Fruit fly (Drosophila melanogaster): ENCODE results near the gene CG7953.

DNA sequence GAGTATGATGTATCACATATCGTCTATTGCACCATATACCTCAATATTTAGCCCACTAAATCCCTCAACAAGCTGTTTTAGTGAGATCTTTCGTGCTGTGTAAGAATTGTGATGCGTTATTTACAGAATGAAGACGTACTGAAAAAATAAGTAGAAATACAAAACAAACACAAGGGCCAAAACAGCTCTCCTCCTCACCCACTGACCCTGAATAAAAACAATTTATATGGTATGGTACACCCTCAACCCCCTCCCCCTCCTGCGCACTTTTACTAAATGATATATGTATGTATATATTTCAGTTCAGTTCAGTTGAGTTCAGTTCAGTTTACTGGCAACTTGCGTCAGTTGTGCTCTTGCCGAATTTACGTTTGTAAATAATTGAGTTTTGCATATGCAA is 25.4 kb downstream of the CG7953 start:
- no peak for TF ChIP-seq CG12768 (GFP tag; optimal IDR thresholded peaks at IDR 0.05)
- TF ChIP-seq CG7045 (GFP tag; optimal IDR thresholded peaks at IDR 0.05) = no peak
